Fruit fly (Drosophila melanogaster): ENCODE results near the gene CG33689.
A peak's percentile ranks its signal among the peaks of the same experiment; 100 is the strongest.

The CG33689 gene

DNA sequence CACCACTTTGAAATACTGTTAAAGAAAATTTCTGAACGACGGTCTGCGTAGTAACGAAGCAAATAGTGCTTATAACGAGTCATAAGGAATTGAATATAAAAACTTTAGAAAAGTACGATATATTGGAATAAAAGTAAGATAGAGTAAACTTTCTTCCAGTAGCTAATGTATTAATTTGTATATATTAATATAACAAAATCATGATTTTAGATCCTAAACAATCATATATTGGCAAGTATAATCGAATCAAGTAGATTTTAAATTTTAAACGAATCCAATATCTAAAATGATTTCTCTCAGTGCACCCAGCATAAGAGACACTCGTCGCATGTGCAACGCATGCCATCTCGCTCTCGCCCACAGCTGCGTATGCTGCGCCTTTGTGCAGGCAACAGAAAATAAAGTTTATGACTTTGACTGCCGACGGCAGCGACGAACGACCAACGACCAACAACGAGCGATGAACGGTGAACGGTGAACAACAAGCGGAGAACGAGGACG lies 18.6 kb upstream of the CG33689 start (continued):
- TF ChIP-seq CG33557 (GFP tag; optimal IDR thresholded peaks at IDR 0.05) (no peak), CG2120 (GFP tag; optimal IDR thresholded peaks at IDR 0.05) (no peak), CG11247 (GFP tag; IDR thresholded peaks at IDR 0.05) (no peak), toy (GFP tag; IDR thresholded peaks at IDR 0.05) (no peak), emc (GFP tag; optimal IDR thresholded peaks at IDR 0.05) (no peak), Atf6 (GFP tag; IDR thresholded peaks at IDR 0.05) (no peak), CG15601 (tag; optimal IDR thresholded peaks at IDR 0.05) (no peak), kni (GFP tag; optimal IDR thresholded peaks at IDR 0.05) (no peak), Rx (GFP tag; IDR thresholded peaks at IDR 0.05) (no peak), CG3995 (GFP tag; optimal IDR thresholded peaks at IDR 0.05) (no peak), CG4404 (GFP tag; IDR thresholded peaks at IDR 0.05) (no peak), disco-r (GFP tag; optimal IDR thresholded peaks at IDR 0.05) (no peak), Dfd (GFP tag; optimal IDR thresholded peaks at IDR 0.05) (no peak), Oli (tag; optimal IDR thresholded peaks at IDR 0.05) (no peak), ash1 (GFP tag; optimal IDR thresholded peaks at IDR 0.05) (no peak), ttk (GFP tag; IDR thresholded peaks at IDR 0.05) (no peak), zfh1 (GFP tag; IDR thresholded peaks at IDR 0.05) (peak; percentile 46; the same call in 1 of the 3 replicates), scrt (GFP tag; optimal IDR thresholded peaks at IDR 0.05) (no peak), pros (GFP tag; optimal IDR thresholded peaks at IDR 0.05) (no peak), CG34224 (GFP tag; IDR thresholded peaks at IDR 0.05; ENCODE audit: partially characterized antibody) (no peak), CG14965 (GFP tag; optimal IDR thresholded peaks at IDR 0.05; ENCODE audit: borderline replicate concordance) (no peak), vfl (GFP tag; optimal IDR thresholded peaks at IDR 0.05) (no peak), ci (GFP tag; IDR thresholded peaks at IDR 0.05) (peak; percentile 39; the same call in 1 of the 3 replicates), stwl (tag; optimal IDR thresholded peaks at IDR 0.05) (peak; percentile 8), ftz-f1 (GFP tag; optimal IDR thresholded peaks at IDR 0.05) (no peak), Mes4 (GFP tag; optimal IDR thresholded peaks at IDR 0.05) (no peak), CG32532 (GFP tag; IDR thresholded peaks at IDR 0.05) (no peak), CG30403 (GFP tag; optimal IDR thresholded peaks at IDR 0.05) (no peak), knrl (GFP tag; IDR thresholded peaks at IDR 0.05; ENCODE audit: partially characterized antibody) (no peak)

DNA sequence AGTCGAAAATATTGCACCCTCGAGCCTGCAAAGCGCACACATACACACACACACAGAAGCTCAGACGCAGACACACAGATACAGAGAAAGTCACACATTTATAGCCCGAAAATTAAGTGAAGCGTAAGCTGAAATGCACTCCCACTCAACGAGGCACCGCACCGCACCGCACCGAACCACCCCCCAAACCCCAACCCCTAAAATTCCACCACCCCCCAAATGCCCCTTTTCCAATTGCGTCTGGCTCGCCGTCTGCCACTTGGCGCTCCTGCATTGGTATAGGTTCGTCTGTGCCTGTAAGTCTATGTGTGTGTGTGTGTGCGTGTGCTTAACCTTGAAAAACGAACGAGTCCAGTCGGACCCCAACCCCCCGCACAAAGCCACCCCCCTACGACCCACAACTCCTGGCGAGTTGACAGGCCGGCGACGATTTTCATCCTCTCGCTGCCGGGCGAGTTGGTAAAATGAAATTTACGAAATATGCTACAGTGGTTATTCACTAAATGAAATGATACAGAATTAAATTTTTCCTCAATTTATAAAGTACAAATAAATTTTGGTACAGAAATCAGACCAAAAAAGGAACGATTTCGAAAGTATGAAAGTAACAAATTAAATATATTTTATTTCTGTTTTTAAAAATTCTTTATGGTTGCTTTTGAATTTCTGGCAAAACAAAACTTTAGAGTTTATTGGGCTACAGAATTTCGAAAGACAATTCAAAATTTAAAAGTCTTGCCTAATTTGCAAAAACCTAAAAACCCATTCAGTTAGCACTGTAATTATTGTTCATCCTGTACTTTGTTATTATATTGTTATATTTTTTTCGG lies 17.2 kb upstream of the CG33689 start:
- TF ChIP-seq fu2 (GFP tag; optimal IDR thresholded peaks at IDR 0.05) (no peak), Med (GFP tag) (peak; percentile 43), dm (GFP tag; optimal IDR thresholded peaks at IDR 0.05) (no peak), dan (GFP tag; IDR thresholded peaks at IDR 0.05) (no peak), abd-A (tag; optimal IDR thresholded peaks at IDR 0.05) (peak; percentile 36), grn (GFP tag; optimal IDR thresholded peaks at IDR 0.05) (no peak), chinmo (GFP tag; IDR thresholded peaks at IDR 0.05; ENCODE audit: partially characterized antibody) (0 out of 4 replicates have a peak, but pooled peaks have one; percentile 55), seq (GFP tag; IDR thresholded peaks at IDR 0.05) (0 out of 2 replicates have a peak, but pooled peaks have one; percentile 26), rib (GFP tag; IDR thresholded peaks at IDR 0.05) (no peak), gem (tag; optimal IDR thresholded peaks at IDR 0.05) (peak; percentile 23), Gsc (GFP tag; IDR thresholded peaks at IDR 0.05) (no peak), CG30431 (GFP tag; optimal IDR thresholded peaks at IDR 0.05) (no peak), pan (optimal IDR thresholded peaks at IDR 0.05) (no peak), pan (GFP tag; optimal IDR thresholded peaks at IDR 0.05 in 1 of 2, IDR thresholded peaks at IDR 0.05 in 1 of 2) (peak in 1 of 2 experiments; percentile 15), CG7556 (GFP tag; optimal IDR thresholded peaks at IDR 0.05) (peak; percentile 9), crol (GFP tag; IDR thresholded peaks at IDR 0.05) (peak; percentile 82), CG11504 (tag; optimal IDR thresholded peaks at IDR 0.05) (peak; percentile 8), bsh (GFP tag; optimal IDR thresholded peaks at IDR 0.05) (peak in 1 of 2 experiments; percentile 21), cas (GFP tag; IDR thresholded peaks at IDR 0.05) (no peak), pfk (GFP tag; optimal IDR thresholded peaks at IDR 0.05) (no peak), cg (GFP tag; optimal IDR thresholded peaks at IDR 0.05) (peak; percentile 50), CG7372 (GFP tag; IDR thresholded peaks at IDR 0.05) (no peak)
